Worm (Caenorhabditis elegans): ENCODE measurements around the gene his-4.

his-4 gene

DNA sequence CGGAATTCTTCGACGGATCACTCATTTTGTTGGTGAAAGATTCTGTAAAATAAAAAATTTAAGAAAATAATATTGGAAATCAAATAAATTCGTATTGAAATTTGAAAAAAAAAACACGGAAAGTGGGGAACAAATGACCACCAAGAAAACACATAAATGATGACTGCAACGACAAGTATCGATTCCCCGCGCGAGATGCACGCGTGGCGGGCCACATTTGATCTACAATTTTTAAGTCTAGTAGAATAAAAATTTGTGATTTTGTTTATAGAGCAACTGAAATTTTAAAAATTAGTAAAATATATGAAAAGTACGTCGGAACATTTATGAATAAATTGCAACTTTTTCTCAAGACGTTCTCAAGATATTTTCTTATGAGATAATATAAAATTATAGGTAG, 14.7 kb upstream of the his-4 start, which contains the start of gene F14H3.4:
Gene F14H3.4 (minus strand): TSS at position 42 of the 400 bp plus-strand sequence.
- no peak for TF ChIP-seq ces-1 (GFP tag; optimal IDR thresholded peaks at IDR 0.05)
- no peak for TF ChIP-seq bed-3 (GFP tag; optimal IDR thresholded peaks at IDR 0.05)
- TF ChIP-seq drap-1 (GFP tag; optimal IDR thresholded peaks at IDR 0.05), result no peak
- TF ChIP-seq nhr-12 (tag; optimal IDR thresholded peaks at IDR 0.05), result no peak
- TF ChIP-seq lin-13 (tag; optimal IDR thresholded peaks at IDR 0.05), result no peak
- TF ChIP-seq nhr-28 (tag; optimal IDR thresholded peaks at IDR 0.05), result no peak
- no peak for TF ChIP-seq sptf-1 (tag; optimal IDR thresholded peaks at IDR 0.05)
- no peak for TF ChIP-seq elt-3 (tag; optimal IDR thresholded peaks at IDR 0.05)
- TF ChIP-seq mep-1 (tag; optimal IDR thresholded peaks at IDR 0.05), result no peak
- no peak for TF ChIP-seq unc-120 (tag; optimal IDR thresholded peaks at IDR 0.05; ENCODE audit: poor library complexity, severe bottlenecking)
- no peak for TF ChIP-seq lin-32 (GFP tag; optimal IDR thresholded peaks at IDR 0.05)
- TF ChIP-seq sem-2 (GFP tag; optimal IDR thresholded peaks at IDR 0.05), result no peak
- TF ChIP-seq ceh-83 (GFP tag; optimal IDR thresholded peaks at IDR 0.05), result no peak
- TF ChIP-seq nhr-2 (tag; optimal IDR thresholded peaks at IDR 0.05), result no peak

DNA sequence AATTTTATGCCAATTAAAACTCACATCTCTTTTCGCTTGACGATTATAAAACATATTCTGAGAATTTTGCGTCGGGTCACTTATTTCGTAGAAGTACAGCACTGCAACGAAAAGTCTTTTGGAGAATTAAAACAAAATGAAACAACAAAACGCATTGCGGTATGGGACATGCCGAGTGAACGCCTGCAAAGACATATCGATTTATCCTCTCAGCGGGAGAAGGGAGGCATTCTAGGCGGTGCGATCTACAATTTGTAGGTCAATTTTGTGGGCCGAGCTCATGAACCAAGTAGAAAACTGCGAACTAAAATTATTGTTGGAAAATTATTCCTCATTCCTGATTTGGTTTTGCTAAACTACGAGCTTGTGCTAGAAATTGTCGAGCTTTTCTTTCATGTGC, 13.1 kb upstream of the his-4 start, which contains the start of gene F14H3.3:
Gene F14H3.3 (minus strand): TSS at position 101 of the 400 bp plus-strand sequence.
- TF ChIP-seq pha-4 (tag; optimal IDR thresholded peaks at IDR 0.05) (no peak), ceh-43 (GFP tag; optimal IDR thresholded peaks at IDR 0.05) (no peak), unc-120 (tag; optimal IDR thresholded peaks at IDR 0.05; ENCODE audit: poor library complexity, severe bottlenecking) (no peak), ceh-83 (GFP tag; optimal IDR thresholded peaks at IDR 0.05) (no peak), elt-3 (tag; optimal IDR thresholded peaks at IDR 0.05) (no peak), cnd-1 (tag; optimal IDR thresholded peaks at IDR 0.05) (no peak), flh-1 (GFP tag; optimal IDR thresholded peaks at IDR 0.05) (no peak)

DNA sequence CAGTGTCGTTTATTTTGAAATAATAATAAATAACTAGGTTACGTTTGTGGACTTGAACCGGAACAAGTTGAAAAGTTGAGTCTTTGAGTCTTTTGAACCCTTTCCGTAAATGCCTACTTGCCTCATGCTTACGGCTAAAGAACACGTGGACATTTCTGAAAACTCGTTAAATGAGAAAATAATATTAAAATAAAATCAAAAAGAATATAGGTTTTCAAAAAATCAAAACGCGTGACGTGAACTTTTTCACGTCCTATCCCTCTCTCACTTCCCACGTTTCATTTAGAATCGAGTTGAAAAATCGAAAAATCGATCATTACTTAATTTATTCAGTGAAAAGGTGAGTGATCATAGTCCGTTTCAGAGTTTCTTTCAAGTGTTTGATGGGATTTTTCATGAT, 8.9 kb upstream of the his-4 start, which contains the start of gene best-12:
Gene best-12 (plus strand): TSS at position 301 of the 400 bp plus-strand sequence.
- TF ChIP-seq nhr-76 (tag; optimal IDR thresholded peaks at IDR 0.05), result no peak
- TF ChIP-seq unc-39 (tag; optimal IDR thresholded peaks at IDR 0.05), result no peak
- no peak for TF ChIP-seq unc-62 (GFP tag; optimal IDR thresholded peaks at IDR 0.05)

DNA sequence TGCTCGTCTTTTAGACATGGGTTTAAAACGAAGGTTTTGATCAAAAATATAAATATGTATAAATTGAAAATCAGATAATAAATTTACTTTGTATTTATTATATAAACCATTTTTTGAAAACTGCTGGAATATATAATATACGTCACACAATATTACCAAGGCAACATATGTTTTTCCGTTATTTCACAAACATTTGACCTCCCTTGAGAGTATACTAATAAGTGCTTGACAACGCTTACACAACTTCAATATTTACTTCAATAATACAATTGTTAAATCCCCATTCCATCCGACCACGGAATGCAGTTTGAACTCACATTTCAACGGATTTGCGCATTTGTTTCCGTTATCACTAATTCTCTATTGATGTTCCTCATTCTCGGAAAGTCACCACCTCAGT, 7.2 kb upstream of the his-4 start, which contains the start of gene str-198:
Gene str-198 (plus strand): TSS at position 301 of the 400 bp plus-strand sequence.
- TF ChIP-seq nhr-2 (tag; optimal IDR thresholded peaks at IDR 0.05) (no peak), pha-4 (tag; optimal IDR thresholded peaks at IDR 0.05) (no peak), ceh-83 (GFP tag; optimal IDR thresholded peaks at IDR 0.05) (no peak), zip-8 (tag; optimal IDR thresholded peaks at IDR 0.05) (no peak), unc-120 (tag; optimal IDR thresholded peaks at IDR 0.05; ENCODE audit: poor library complexity, severe bottlenecking) (no peak), nhr-76 (tag; optimal IDR thresholded peaks at IDR 0.05) (no peak), M03D4.4 (tag; optimal IDR thresholded peaks at IDR 0.05) (no peak), mep-1 (tag; optimal IDR thresholded peaks at IDR 0.05) (no peak), hlh-1 (tag; optimal IDR thresholded peaks at IDR 0.05) (no peak), sem-2 (GFP tag; optimal IDR thresholded peaks at IDR 0.05) (no peak)

DNA sequence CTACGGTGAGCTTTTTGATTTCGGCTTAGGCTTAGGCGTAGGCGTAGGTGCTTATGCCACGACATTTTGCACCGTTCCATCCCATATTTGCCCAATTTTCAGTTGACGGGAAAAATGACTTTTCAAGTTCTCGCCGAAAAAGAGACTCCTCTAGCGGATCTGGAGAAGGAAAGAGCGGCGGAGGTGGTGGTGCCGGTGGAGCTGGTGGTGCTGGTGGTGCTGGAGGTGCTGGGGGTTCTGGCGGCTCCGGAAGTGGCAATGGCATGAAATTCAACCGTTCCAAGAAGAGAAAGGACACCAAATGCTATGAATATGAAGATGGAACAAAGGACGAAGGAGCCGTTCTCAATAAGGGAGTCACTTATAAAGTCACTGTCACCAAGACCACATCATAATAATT, 6.7 kb upstream of the his-4 start:
- TF ChIP-seq sem-2 (GFP tag; optimal IDR thresholded peaks at IDR 0.05) (no peak), zip-8 (tag; optimal IDR thresholded peaks at IDR 0.05) (no peak), unc-120 (tag; optimal IDR thresholded peaks at IDR 0.05; ENCODE audit: poor library complexity, severe bottlenecking) (no peak), lin-32 (GFP tag; optimal IDR thresholded peaks at IDR 0.05) (no peak), hlh-1 (tag; optimal IDR thresholded peaks at IDR 0.05) (no peak), flh-1 (GFP tag; optimal IDR thresholded peaks at IDR 0.05) (no peak), sptf-1 (tag; optimal IDR thresholded peaks at IDR 0.05) (no peak), drap-1 (GFP tag; optimal IDR thresholded peaks at IDR 0.05) (no peak), blmp-1 (tag; optimal IDR thresholded peaks at IDR 0.05) (no peak), ceh-43 (GFP tag; optimal IDR thresholded peaks at IDR 0.05) (no peak), ceh-39 (tag; optimal IDR thresholded peaks at IDR 0.05) (no peak)

DNA sequence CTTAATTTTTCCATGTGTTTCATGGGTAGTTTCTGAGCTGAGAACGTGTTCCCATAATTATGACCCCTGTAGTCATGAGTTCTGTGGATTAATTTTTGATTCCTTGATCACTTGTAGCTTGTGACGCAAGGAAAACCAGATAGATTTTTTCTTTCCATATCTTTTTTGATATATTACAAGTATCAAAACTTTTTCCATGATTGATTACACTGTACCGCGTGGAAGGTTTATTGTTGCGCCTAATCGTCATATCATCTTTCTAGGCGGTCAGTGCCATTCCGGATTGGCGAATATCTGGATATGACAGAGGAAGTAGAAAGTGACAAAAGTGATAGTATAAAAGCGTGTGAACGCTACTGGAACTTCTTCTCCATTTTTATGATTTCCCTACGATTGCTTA, 6.3 kb upstream of the his-4 start, which contains the start of gene ZK285.2:
Gene ZK285.2 (plus strand): TSS at position 301 of the 400 bp plus-strand sequence.
- TF ChIP-seq ham-2 (GFP tag; optimal IDR thresholded peaks at IDR 0.05), result no peak
- no peak for TF ChIP-seq drap-1 (GFP tag; optimal IDR thresholded peaks at IDR 0.05)
- no peak for TF ChIP-seq ceh-39 (tag; optimal IDR thresholded peaks at IDR 0.05)
- no peak for TF ChIP-seq nhr-237 (tag; optimal IDR thresholded peaks at IDR 0.05)
- TF ChIP-seq unc-39 (tag; optimal IDR thresholded peaks at IDR 0.05), result no peak

Measured in whole organism, mixed stage, embryonic.